Fruit fly (Drosophila melanogaster): ENCODE data around the gene ben.
"Not testable (repeated sequence)": the region's sequence is repeated elsewhere in the genome, so short reads cannot be mapped to it uniquely, and the experiment has no call there.

The ben gene

dm6 chrX:13994783-13995341, 1.3 kb upstream of the ben start:
- peak in 1 of 2 experiments; percentile 47 for TF ChIP-seq CTCF (optimal IDR thresholded peaks at IDR 0.05)
- no peak for TF ChIP-seq CG8478 (optimal IDR thresholded peaks at IDR 0.05)

DNA sequence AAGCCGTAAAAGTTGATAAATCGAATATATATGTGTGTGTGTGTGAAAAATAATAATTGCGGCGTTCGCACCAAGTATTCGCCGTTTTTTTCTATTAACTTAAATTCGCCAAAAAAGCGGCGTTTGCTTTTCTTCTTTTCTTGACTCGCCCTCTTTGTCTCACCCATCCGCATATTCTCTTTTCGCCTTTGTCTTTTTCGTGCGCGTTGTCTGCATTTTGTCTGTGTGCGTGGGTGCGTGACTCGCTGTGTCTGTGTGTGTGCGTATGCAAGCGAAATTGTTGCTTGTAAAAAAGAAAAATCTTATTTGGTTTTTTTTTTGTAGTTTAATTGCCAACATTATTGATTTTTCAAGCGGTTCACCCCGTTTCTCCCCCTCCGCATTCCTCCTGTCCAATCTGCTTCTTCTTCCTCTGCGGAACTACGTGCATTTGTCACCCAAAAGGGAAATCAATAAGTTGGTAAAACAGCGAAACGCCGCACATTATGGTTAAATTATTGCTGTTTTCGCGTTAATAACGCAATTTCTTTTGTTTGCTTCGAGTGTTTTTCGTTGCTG, 658 bp downstream of the ben start:
- no peak for TF ChIP-seq CTCF (optimal IDR thresholded peaks at IDR 0.05)
- no peak for TF ChIP-seq CG8478 (optimal IDR thresholded peaks at IDR 0.05)

DNA sequence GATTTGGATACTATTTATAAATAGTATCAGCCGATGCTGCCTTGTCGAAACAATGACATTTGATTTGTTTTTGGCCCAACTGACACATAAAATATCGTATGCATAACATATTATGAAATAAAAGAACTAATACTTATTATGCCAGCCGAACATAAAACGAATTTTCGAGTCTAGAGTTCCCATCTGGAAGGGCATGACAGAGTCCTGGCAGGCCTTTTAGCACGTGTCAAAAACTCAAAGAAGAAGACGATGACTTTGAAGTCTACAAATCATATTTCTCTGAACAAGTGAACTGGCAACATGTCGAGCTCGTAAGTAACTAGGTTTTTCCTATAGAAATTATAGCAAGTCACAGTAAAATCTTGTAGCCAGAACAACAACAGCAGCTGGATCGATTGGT, 3.8 kb downstream of the ben start, which contains the start of gene Ste12DOR:
Ste12DOR (plus strand) TSS at position 301 of the 400 bp plus-strand sequence.
- not testable (repeated sequence) for TF ChIP-seq CTCF, CG8478 (optimal IDR thresholded peaks at IDR 0.05)

dm6 chrX:14014177-14014576, 18.0 kb downstream of the ben start:
- no peak for TF ChIP-seq CG8478 (optimal IDR thresholded peaks at IDR 0.05)
- TF ChIP-seq CTCF (optimal IDR thresholded peaks at IDR 0.05), result no peak

dm6 chrX:14014678-14015444, 18.7 kb downstream of the ben start:
- TF ChIP-seq CG8478 (optimal IDR thresholded peaks at IDR 0.05), result no peak
- TF ChIP-seq CTCF (optimal IDR thresholded peaks at IDR 0.05), result no peak

DNA sequence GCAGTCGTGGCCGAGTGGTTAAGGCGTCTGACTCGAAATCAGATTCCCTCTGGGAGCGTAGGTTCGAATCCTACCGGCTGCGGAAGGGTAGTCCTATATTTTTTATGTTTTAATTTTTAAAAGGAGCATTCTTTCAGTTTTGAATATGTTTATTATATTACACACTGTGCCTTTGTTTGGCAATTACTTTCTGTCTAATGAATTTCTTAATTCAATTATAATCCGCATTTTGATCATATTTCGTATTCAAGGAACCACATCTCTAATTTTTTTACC, 19.2 kb downstream of the ben start:
- no peak for TF ChIP-seq CG8478 (optimal IDR thresholded peaks at IDR 0.05)
- TF ChIP-seq CTCF (optimal IDR thresholded peaks at IDR 0.05), result no peak

DNA sequence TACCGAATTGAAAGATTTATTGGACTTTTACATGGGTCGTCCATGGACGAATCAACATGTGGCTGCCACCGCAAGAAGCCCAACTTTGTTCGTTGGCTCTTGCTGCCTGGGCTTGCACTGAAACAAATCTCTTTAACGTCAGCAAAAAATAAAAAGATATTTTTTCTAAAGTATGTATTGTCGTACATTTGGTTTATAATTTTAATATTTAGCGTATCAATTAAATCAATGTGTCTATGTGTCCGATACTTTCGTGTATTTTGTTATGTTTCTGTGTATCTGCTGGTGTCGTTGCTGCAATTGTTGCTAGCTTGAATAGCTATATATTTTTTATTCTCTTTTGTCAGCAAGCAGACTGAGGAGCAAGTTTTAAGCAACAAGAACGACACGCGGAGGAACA, 21.3 kb downstream of the ben start:
- no peak for TF ChIP-seq CG8478 (optimal IDR thresholded peaks at IDR 0.05)
- no peak for TF ChIP-seq CTCF (optimal IDR thresholded peaks at IDR 0.05)

- TF ChIP-seq CTCF (optimal IDR thresholded peaks at IDR 0.05) (no peak), CG8478 (optimal IDR thresholded peaks at IDR 0.05) (no peak)
These were observed 22.9 kb downstream of the ben start for dm6 chrX:14019048-14019447.

dm6 chrX:14025410-14025809, 29.3 kb downstream of the ben start:
- TF ChIP-seq CG8478 (optimal IDR thresholded peaks at IDR 0.05), result no peak
- TF ChIP-seq CTCF (optimal IDR thresholded peaks at IDR 0.05), result no peak

- TF ChIP-seq CG8478 (optimal IDR thresholded peaks at IDR 0.05), result no peak
- no peak for TF ChIP-seq CTCF (optimal IDR thresholded peaks at IDR 0.05)
These were observed 30.6 kb downstream of the ben start for dm6 chrX:14026712-14027111.

dm6 chrX:14038023-14038422, 41.9 kb downstream of the ben start:
- TF ChIP-seq CG8478 (optimal IDR thresholded peaks at IDR 0.05) (no peak), CTCF (optimal IDR thresholded peaks at IDR 0.05) (no peak)

Measured in S2 (cell line).